Fruit fly (Drosophila melanogaster) whole organism, wandering third instar larva: ENCODE data around the gene CG11598.

Source experiments
- Abd-B ChIP-seq: fragments of >200 bp; optimal IDR thresholded peaks from 2 replicates; lab custom pipeline; 2017; ENCODE audit warnings: missing biosample characterization, missing genetic modification characterization
- CG32264 ChIP-seq: fragments of 200-800 bp; sonication (Bioruptor generic); optimal IDR thresholded peaks from 2 replicates; lab custom pipeline; 2016; ENCODE audit warnings: missing biosample characterization, missing genetic modification characterization
- CG9705 ChIP-seq: fragments of 200-800 bp; sonication (Bioruptor generic); optimal IDR thresholded peaks from 2 replicates; lab custom pipeline; 2018; ENCODE audit warnings: missing biosample characterization, mild to moderate bottlenecking, missing genetic modification characterization
- CrebA ChIP-seq: fragments of 200-800 bp; sonication (Bioruptor generic); optimal IDR thresholded peaks from 2 replicates; lab custom pipeline; 2016; ENCODE audit warnings: missing biosample characterization, mild to moderate bottlenecking, missing genetic modification characterization, borderline replicate concordance
- HLH106 ChIP-seq: fragments of 200-800 bp; optimal IDR thresholded peaks from 3 replicates; lab custom pipeline; 2019; ENCODE audit warnings: missing biosample characterization, mild to moderate bottlenecking, missing genetic modification characterization, moderate library complexity
- Hr78 ChIP-seq: fragments of >200 bp; optimal IDR thresholded peaks from 2 replicates; lab custom pipeline; 2017; ENCODE audit warnings: missing biosample characterization, missing genetic modification characterization
- Hr83 ChIP-seq: fragments of 200-300 bp; sonication (Bioruptor generic); optimal IDR thresholded peaks from 2 replicates; lab custom pipeline; 2016; ENCODE audit warnings: missing biosample characterization, mild to moderate bottlenecking, missing genetic modification characterization, moderate library complexity; ENCODE audit not compliant: poor library complexity, severe bottlenecking
- Jra ChIP-seq: sonication (Bioruptor generic); optimal IDR thresholded peaks from 2 replicates; lab custom pipeline; 2016; ENCODE audit warnings: missing biosample characterization, missing genetic modification characterization
- Mio ChIP-seq: sonication (Bioruptor generic); optimal IDR thresholded peaks from 2 replicates; lab custom pipeline; 2016; ENCODE audit warnings: missing biosample characterization, missing genetic modification characterization
- Myc ChIP-seq: fragments of >200 bp; optimal IDR thresholded peaks from 2 replicates; lab custom pipeline; 2017
- N ChIP-seq: fragments of >200 bp; optimal IDR thresholded peaks from 2 replicates; lab custom pipeline; 2018; ENCODE audit warnings: missing biosample characterization, missing external identifiers, missing genetic modification characterization
- OdsH ChIP-seq: fragments of 200-800 bp; sonication (Bioruptor generic); optimal IDR thresholded peaks from 2 replicates; lab custom pipeline; 2016; ENCODE audit warnings: missing biosample characterization, mild to moderate bottlenecking, missing genetic modification characterization
- Rel ChIP-seq, 2 experiments: fragments of 200-800 bp; sonication (Bioruptor generic) in 1 of 2; optimal IDR thresholded peaks; 2 replicates in 1 of 2; 3 replicates in 1 of 2; lab custom pipeline; 2016 to 2019; ENCODE audit warnings: mild to moderate bottlenecking in 2 of 2, missing biosample characterization in 2 of 2, missing genetic modification characterization in 2 of 2, moderate library complexity in 1 of 2
- Sp1 ChIP-seq: fragments of 200-800 bp; sonication (Bioruptor generic); optimal IDR thresholded peaks from 3 replicates; lab custom pipeline; 2019; ENCODE audit warnings: missing biosample characterization, mild to moderate bottlenecking, missing genetic modification characterization, moderate library complexity
- br ChIP-seq: fragments of 200-800 bp; sonication (Bioruptor generic); optimal IDR thresholded peaks from 2 replicates; lab custom pipeline; 2016; ENCODE audit warnings: missing biosample characterization, missing genetic modification characterization
- dl ChIP-seq, 2 experiments: fragments of 175-275, 200-275 bp in 1 of 2; fragments of 200-275 bp in 1 of 2; sonication (Bioruptor generic); optimal IDR thresholded peaks; lab custom pipeline; 2018; ENCODE audit warnings: mild to moderate bottlenecking in 2 of 2, missing biosample characterization in 2 of 2, missing genetic modification characterization in 2 of 2, moderate library complexity in 2 of 2; ENCODE audit not compliant: partially characterized antibody in 2 of 2, insufficient read depth in 1 of 2
- dmrt93B ChIP-seq: fragments of 200-800 bp; sonication (Bioruptor generic); optimal IDR thresholded peaks from 2 replicates; lab custom pipeline; 2018; ENCODE audit warnings: missing biosample characterization, mild to moderate bottlenecking, missing genetic modification characterization
- ey ChIP-seq: fragments of 200-800 bp; sonication (Bioruptor generic); optimal IDR thresholded peaks from 2 replicates; lab custom pipeline; 2016; ENCODE audit warnings: missing biosample characterization, missing genetic modification characterization
- foxo ChIP-seq, 2 experiments: fragments of 200-800 bp; sonication (Bioruptor generic); optimal IDR thresholded peaks; 2 replicates in 1 of 2; 3 replicates in 1 of 2; lab custom pipeline; 2016 to 2017; ENCODE audit warnings: missing biosample characterization in 2 of 2, missing genetic modification characterization in 2 of 2
- h ChIP-seq: fragments of 200-800 bp; sonication (Bioruptor generic); optimal IDR thresholded peaks from 3 replicates; lab custom pipeline; 2016; ENCODE audit warnings: missing biosample characterization, mild to moderate bottlenecking, missing genetic modification characterization
- jim ChIP-seq: fragments of 175-275, 200-325 bp; sonication (Bioruptor generic); optimal IDR thresholded peaks from 2 replicates; lab custom pipeline; 2016; ENCODE audit warnings: missing biosample characterization, mild to moderate bottlenecking, missing genetic modification characterization
- psq ChIP-seq: fragments of 200-800 bp; sonication (Bioruptor generic); optimal IDR thresholded peaks from 3 replicates; lab custom pipeline; 2017; ENCODE audit warnings: missing biosample characterization, mild to moderate bottlenecking, missing genetic modification characterization, moderate library complexity
- rgr ChIP-seq: fragments of 200-800 bp; sonication (Bioruptor generic); optimal IDR thresholded peaks from 3 replicates; lab custom pipeline; 2016; ENCODE audit warnings: missing biosample characterization, mild to moderate bottlenecking, missing genetic modification characterization
- sage ChIP-seq: fragments of 200-800 bp; sonication (Bioruptor generic); optimal IDR thresholded peaks from 2 replicates; lab custom pipeline; 2016; ENCODE audit warnings: missing biosample characterization, mild to moderate bottlenecking, missing genetic modification characterization
- sv ChIP-seq: fragments of 200-800 bp; sonication (Bioruptor generic); optimal IDR thresholded peaks from 3 replicates; lab custom pipeline; 2016; ENCODE audit warnings: missing biosample characterization, missing genetic modification characterization
- tai ChIP-seq: sonication (Bioruptor generic); optimal IDR thresholded peaks from 2 replicates; lab custom pipeline; 2016; ENCODE audit warnings: missing biosample characterization, missing genetic modification characterization
- usp ChIP-seq: fragments of >200 bp; optimal IDR thresholded peaks from 2 replicates; lab custom pipeline; 2017; ENCODE audit warnings: missing biosample characterization, missing genetic modification characterization
- woc ChIP-seq: sonication (Bioruptor generic); optimal IDR thresholded peaks from 2 replicates; lab custom pipeline; 2016; ENCODE audit warnings: missing biosample characterization, mild to moderate bottlenecking, missing genetic modification characterization

CG11598 gene

dm6 chr3R:12678850-12679249 is 44.1 kb downstream of the CG11598 start, which contains the start of gene mbo:
mbo (minus strand) TSS chr3R:12679052.
- TF ChIP-seq Myc (lab: Kevin White, UChicago) (no peak), h (GFP tag; lab: Kevin White, UChicago) (no peak), N (GFP tag; lab: Kevin White, UChicago) (no peak), Hr78 (GFP tag; lab: Kevin White, UChicago) (no peak), CrebA (GFP tag; lab: Kevin White, UChicago) (no peak), Mio (GFP tag; lab: Kevin White, UChicago) (no peak), HLH106 (tag; lab: Kevin White, UChicago) (no peak)

DNA sequence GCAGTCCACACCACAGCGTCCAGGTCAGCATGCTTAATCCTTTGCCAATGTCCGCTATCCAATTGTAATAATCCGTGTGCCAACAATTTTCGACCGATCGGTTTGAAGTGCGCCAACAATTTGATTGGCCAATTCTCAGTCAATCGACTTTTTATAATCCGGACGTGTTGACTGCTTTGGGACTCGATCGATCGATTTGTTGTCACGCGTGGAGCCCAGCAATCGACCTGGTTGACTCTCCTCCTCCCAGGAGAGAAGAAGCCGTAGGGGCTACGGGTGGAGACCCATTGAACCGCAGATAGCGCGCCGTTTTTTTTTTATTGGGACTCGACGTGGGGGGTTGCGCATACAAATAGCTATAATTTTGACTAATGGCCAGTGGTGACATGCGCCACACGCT is 46.6 kb downstream of the CG11598 start, which contains the start of gene Cyp313a4:
Gene Cyp313a4 (minus strand): TSS at position 101 of the 400 bp plus-strand sequence.
- TF ChIP-seq sage (GFP tag; lab: Kevin White, UChicago) (no peak), Sp1 (no peak), foxo (GFP tag; optimal IDR thresholded peaks at IDR 0.05; lab: Kevin White, UChicago) (no peak), OdsH (GFP tag; lab: Kevin White, UChicago) (no peak), Abd-B (no peak), psq (no peak), usp (GFP tag; lab: Kevin White, UChicago) (no peak), tai (GFP tag; lab: Kevin White, UChicago) (no peak), Jra (GFP tag; lab: Kevin White, UChicago) (no peak), jim (GFP tag; lab: Kevin White, UChicago) (no peak), CG9705 (GFP tag; lab: Kevin White, UChicago) (no peak), Mio (GFP tag; lab: Kevin White, UChicago) (no peak), Rel (GFP tag; optimal IDR thresholded peaks at IDR 0.05; lab: Kevin White, UChicago) (no peak), Rel (tag; optimal IDR thresholded peaks at IDR 0.05; lab: Kevin White, UChicago) (no peak), sv (GFP tag; lab: Kevin White, UChicago) (no peak), Myc (lab: Kevin White, UChicago) (no peak), ey (GFP tag; lab: Kevin White, UChicago) (no peak), dl (GFP tag; optimal IDR thresholded peaks at IDR 0.05; lab: Kevin White, UChicago; ENCODE audit: insufficient read depth in 1 of 2, partially characterized antibody in 2 of 2) (no peak), rgr (GFP tag; lab: Kevin White, UChicago) (no peak), Hr83 (GFP tag; lab: Kevin White, UChicago) (no peak)

DNA sequence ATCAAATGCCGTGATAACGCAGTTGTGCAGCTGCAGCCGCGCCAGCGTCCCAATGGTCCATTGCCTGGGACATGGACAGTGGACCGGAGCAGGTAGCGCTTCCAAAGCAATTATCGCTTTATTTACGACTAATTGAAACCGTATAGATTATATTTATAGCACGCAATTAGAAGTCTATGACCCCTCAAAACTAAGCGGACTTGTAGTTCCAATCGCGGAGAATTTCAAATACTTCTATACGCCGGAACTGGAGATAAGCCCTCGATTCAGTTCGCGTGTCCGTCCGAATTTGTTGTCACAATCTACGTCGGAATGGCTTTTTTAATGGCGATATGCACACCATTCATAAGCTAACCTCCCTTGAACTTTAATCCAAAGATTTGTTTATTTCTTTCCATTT is 50.6 kb downstream of the CG11598 start:
- TF ChIP-seq dmrt93B (GFP tag; lab: Kevin White, UChicago) (no peak), br (GFP tag; lab: Kevin White, UChicago) (no peak), Hr78 (GFP tag; lab: Kevin White, UChicago) (no peak), CG32264 (GFP tag; lab: Kevin White, UChicago) (no peak), Hr83 (GFP tag; lab: Kevin White, UChicago) (no peak), Abd-B (no peak), OdsH (GFP tag; lab: Kevin White, UChicago) (no peak), Jra (GFP tag; lab: Kevin White, UChicago) (no peak), woc (no peak), N (GFP tag; lab: Kevin White, UChicago) (no peak)
